Fruit fly (Drosophila melanogaster): ENCODE data around the gene CAH6.

Gene CAH6

DNA sequence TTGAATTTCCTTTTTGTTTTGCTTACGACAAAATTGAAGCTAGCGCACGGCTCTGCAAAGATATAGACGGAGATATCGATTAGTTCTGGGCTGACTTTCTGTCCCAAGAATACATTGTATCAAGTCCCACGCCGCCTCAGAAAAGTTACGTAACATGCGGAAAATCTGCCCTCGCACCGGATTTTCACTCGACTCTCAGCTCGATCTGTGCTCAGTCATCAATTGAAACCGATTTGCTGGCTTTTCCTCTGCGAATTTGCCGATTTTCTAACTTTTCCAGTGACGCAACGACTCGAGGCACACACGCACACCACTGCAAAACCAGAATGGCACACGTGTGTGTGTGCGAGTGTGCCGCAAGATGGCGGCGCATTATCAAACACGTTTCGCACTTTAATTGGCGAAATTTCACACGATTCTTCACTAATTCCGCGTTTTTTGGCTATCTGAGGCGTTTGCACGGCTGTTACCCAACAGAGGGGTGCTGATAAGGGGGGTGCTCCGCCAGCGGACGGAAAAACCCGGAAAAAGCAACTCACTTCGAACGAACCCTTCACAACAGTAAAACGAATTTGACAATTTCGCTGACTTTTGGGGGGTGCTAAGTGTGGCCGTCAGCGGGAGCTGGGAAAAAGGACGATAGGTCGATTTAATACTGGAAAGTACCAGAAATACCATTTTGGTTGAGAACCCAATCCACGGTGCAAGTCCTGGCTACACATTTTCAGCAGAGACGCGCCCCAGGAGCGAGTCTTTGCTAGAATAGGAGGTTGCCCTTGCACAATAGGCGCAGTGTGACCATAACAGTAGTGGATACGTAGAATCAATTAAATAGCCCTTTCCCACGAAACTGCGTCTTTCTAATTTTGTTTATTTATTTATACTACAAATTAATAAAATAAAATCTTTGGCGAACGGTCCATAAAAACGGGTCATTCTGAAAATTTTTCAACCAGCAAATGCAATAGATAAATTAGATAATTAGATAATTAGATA, 38.1 kb upstream of the CAH6 start, which contains the start of gene ATPsynC:
TSS of gene ATPsynC (minus strand) at position 634 of the 996 bp plus-strand sequence.
- TF ChIP-seq CG3919 (GFP tag; optimal IDR thresholded peaks at IDR 0.05) (peak; percentile 19), CG6163 (GFP tag; IDR thresholded peaks at IDR 0.05) (no peak), dac (GFP tag; optimal IDR thresholded peaks at IDR 0.05) (no peak), achi (GFP tag; optimal IDR thresholded peaks at IDR 0.05) (peak; percentile 48), CG6808 (GFP tag; optimal IDR thresholded peaks at IDR 0.05) (peak; percentile 10), Hr39 (GFP tag; optimal IDR thresholded peaks at IDR 0.05) (no peak), Sox102F (GFP tag; optimal IDR thresholded peaks at IDR 0.05) (no peak), Sox14 (GFP tag; optimal IDR thresholded peaks at IDR 0.05) (peak; percentile 20), Sox15 (GFP tag; optimal IDR thresholded peaks at IDR 0.05) (no peak), eg (GFP tag; IDR thresholded peaks at IDR 0.05) (no peak), svp (GFP tag) (peak; percentile 22), CG7368 (GFP tag; optimal IDR thresholded peaks at IDR 0.05) (no peak), CG3032 (tag; optimal IDR thresholded peaks at IDR 0.05) (peak; percentile 9), CG1621 (tag; optimal IDR thresholded peaks at IDR 0.05) (peak; percentile 1), lz (GFP tag; optimal IDR thresholded peaks at IDR 0.05) (no peak), CG6276 (GFP tag; optimal IDR thresholded peaks at IDR 0.05) (no peak), CG15336 (GFP tag; IDR thresholded peaks at IDR 0.05) (no peak), Ets96B (tag; optimal IDR thresholded peaks at IDR 0.05) (peak; percentile 26), net (GFP tag; optimal IDR thresholded peaks at IDR 0.05) (peak; percentile 49), Blimp-1 (GFP tag; optimal IDR thresholded peaks at IDR 0.05) (no peak), CG6792 (GFP tag; optimal IDR thresholded peaks at IDR 0.05) (no peak), CG11762 (GFP tag; optimal IDR thresholded peaks at IDR 0.05; ENCODE audit: insufficient read depth) (no peak), vri (GFP tag; optimal IDR thresholded peaks at IDR 0.05) (peak; percentile 99), CG4318 (GFP tag; optimal IDR thresholded peaks at IDR 0.05) (no peak), fkh (GFP tag; optimal IDR thresholded peaks at IDR 0.05) (peak; percentile 29), Met (GFP tag; optimal IDR thresholded peaks at IDR 0.05) (no peak), Hr4 (GFP tag; optimal IDR thresholded peaks at IDR 0.05) (no peak), topi (GFP tag; optimal IDR thresholded peaks at IDR 0.05) (no peak), OdsH (GFP tag; optimal IDR thresholded peaks at IDR 0.05) (no peak), salr (GFP tag; optimal IDR thresholded peaks at IDR 0.05) (no peak), CG32006 (GFP tag; optimal IDR thresholded peaks at IDR 0.05) (no peak), fd85E (GFP tag; optimal IDR thresholded peaks at IDR 0.05) (no peak), Eip75B (GFP tag; optimal IDR thresholded peaks at IDR 0.05) (no peak), CG11902 (GFP tag; optimal IDR thresholded peaks at IDR 0.05) (no peak), Smox (GFP tag; optimal IDR thresholded peaks at IDR 0.05) (no peak), esn (GFP tag; optimal IDR thresholded peaks at IDR 0.05) (peak; percentile 3), pdm3 (GFP tag; optimal IDR thresholded peaks at IDR 0.05) (no peak), CG8632 (GFP tag; optimal IDR thresholded peaks at IDR 0.05) (no peak), CG34406 (GFP tag; optimal IDR thresholded peaks at IDR 0.05) (no peak), Gug (GFP tag; IDR thresholded peaks at IDR 0.05) (no peak), CG31627 (GFP tag; optimal IDR thresholded peaks at IDR 0.05) (peak; percentile 17), spab (GFP tag; optimal IDR thresholded peaks at IDR 0.05) (no peak), CG10631 (GFP tag; optimal IDR thresholded peaks at IDR 0.05) (no peak), cyc (GFP tag; optimal IDR thresholded peaks at IDR 0.05) (no peak), Ets21C (GFP tag; optimal IDR thresholded peaks at IDR 0.05) (no peak), dsx (GFP tag; optimal IDR thresholded peaks at IDR 0.05; ENCODE audit: poor library complexity, severe bottlenecking) (peak; percentile 94), Eip93F (GFP tag; optimal IDR thresholded peaks at IDR 0.05) (no peak), Eip78C (GFP tag) (peak; percentile 73), Hr38 (GFP tag; optimal IDR thresholded peaks at IDR 0.05) (no peak), CG11294 (GFP tag; IDR thresholded peaks at IDR 0.05) (no peak), acj6 (GFP tag; optimal IDR thresholded peaks at IDR 0.05) (no peak)
